Fruit fly (Drosophila melanogaster) whole organism, embryonic: ENCODE measurements around the gene TyrRII.
A peak's percentile ranks its signal among the peaks of the same experiment; 100 is the strongest.

ENCODE experiments used
- BEAF-32 ChIP-seq: fragments of 200-800 bp; sonication (Bioruptor generic); optimal IDR thresholded peaks from 3 replicates; lab custom pipeline; 2017; ENCODE audit warnings: missing biosample characterization, missing genetic modification characterization, mild to moderate bottlenecking, moderate library complexity, missing genetic modification reagents
- Bgb ChIP-seq: fragments of 200-800 bp; sonication (Bioruptor generic); IDR thresholded peaks from 2 replicates; pipeline ENCODE4 v1.3.6; 2022; ENCODE audit warnings: missing biosample characterization, missing genetic modification characterization; ENCODE audit not compliant: partially characterized antibody
- CG11398 ChIP-seq: fragments of 200-800 bp; sonication (Bioruptor generic); optimal IDR thresholded peaks from 2 replicates; lab custom pipeline; 2016; ENCODE audit warnings: missing biosample characterization, missing genetic modification characterization
- CG13123 ChIP-seq: fragments of 200-800 bp; sonication (Bioruptor generic); optimal IDR thresholded peaks from 2 replicates; lab custom pipeline; 2016; ENCODE audit warnings: missing biosample characterization, missing genetic modification characterization
- CG14050 ChIP-seq: fragments of 200-800 bp; sonication (Bioruptor generic); IDR thresholded peaks from 3 replicates; pipeline ENCODE4 v1.3.6; 2022; ENCODE audit warnings: missing biosample characterization, missing genetic modification characterization
- CG14965 ChIP-seq: fragments of 200-800 bp; sonication (Bioruptor generic); optimal IDR thresholded peaks from 2 replicates; lab custom pipeline; 2016; ENCODE audit warnings: missing biosample characterization, missing genetic modification characterization, borderline replicate concordance
- CG15073 ChIP-seq: fragments of 200-800 bp; sonication (Bioruptor generic); optimal IDR thresholded peaks from 2 replicates; lab custom pipeline; 2016; ENCODE audit warnings: missing biosample characterization, missing genetic modification characterization
- CG15269 ChIP-seq: fragments of 200-800 bp; sonication (Bioruptor generic); optimal IDR thresholded peaks from 2 replicates; lab custom pipeline; 2018; ENCODE audit warnings: missing biosample characterization, mild to moderate bottlenecking, missing genetic modification characterization, moderate library complexity
- CG18764 ChIP-seq: fragments of 200-800 bp; sonication (Bioruptor generic); optimal IDR thresholded peaks from 3 replicates; lab custom pipeline; 2016; ENCODE audit warnings: missing biosample characterization, missing genetic modification characterization
- CG2199 ChIP-seq: fragments of 200-800 bp; sonication (Bioruptor generic); IDR thresholded peaks from 3 replicates; pipeline ENCODE4 v1.3.6; 2022; ENCODE audit warnings: missing biosample characterization, missing genetic modification characterization
- CG30431 ChIP-seq: fragments of 200-800 bp; sonication (Bioruptor generic); optimal IDR thresholded peaks from 2 replicates; lab custom pipeline; 2017; ENCODE audit warnings: missing biosample characterization, missing genetic modification characterization
- CG3847 ChIP-seq: fragments of 200-800 bp; sonication (Bioruptor generic); IDR thresholded peaks from 2 replicates; pipeline ENCODE4 v1.3.6; 2022; ENCODE audit warnings: missing biosample characterization, missing genetic modification characterization
- CG6175 ChIP-seq: fragments of 200-800 bp; sonication (Bioruptor generic); IDR thresholded peaks from 3 replicates; pipeline ENCODE4 v1.3.6; 2022; ENCODE audit warnings: missing biosample characterization, missing genetic modification characterization
- CG8478 ChIP-seq: fragments of >200 bp; optimal IDR thresholded peaks from 2 replicates; lab custom pipeline; 2018
- D19A ChIP-seq: fragments of 200-800 bp; optimal IDR thresholded peaks from 3 replicates; lab custom pipeline; 2019; ENCODE audit warnings: missing biosample characterization, mild to moderate bottlenecking, missing genetic modification characterization, moderate library complexity
- Elba2 ChIP-seq: fragments of 200-800 bp; sonication (Bioruptor generic); optimal IDR thresholded peaks from 3 replicates; lab custom pipeline; 2016; ENCODE audit warnings: missing biosample characterization, missing genetic modification characterization
- MBD-R2 ChIP-seq: fragments of 200-800 bp; sonication (Bioruptor generic); IDR thresholded peaks from 2 replicates; pipeline ENCODE4 v1.3.6; 2022; ENCODE audit warnings: missing biosample characterization, missing genetic modification characterization
- MESR4 ChIP-seq: fragments of 200-800 bp; sonication (Bioruptor generic); optimal IDR thresholded peaks from 2 replicates; lab custom pipeline; 2018; ENCODE audit warnings: missing biosample characterization, mild to moderate bottlenecking, missing genetic modification characterization, moderate library complexity
- Mrtf ChIP-seq: fragments of 200-800 bp; sonication (Bioruptor generic); IDR thresholded peaks from 3 replicates; pipeline ENCODE4 v1.3.6; 2022; ENCODE audit warnings: missing biosample characterization, missing genetic modification characterization
- NC2β ChIP-seq: fragments of 200-800 bp; sonication (Bioruptor generic); optimal IDR thresholded peaks from 2 replicates; lab custom pipeline; 2016; ENCODE audit warnings: missing biosample characterization, missing genetic modification characterization
- Nf-YC ChIP-seq: fragments of 200-800 bp; optimal IDR thresholded peaks from 3 replicates; lab custom pipeline; 2019; ENCODE audit warnings: missing biosample characterization, mild to moderate bottlenecking, missing genetic modification characterization, moderate library complexity
- Oli ChIP-seq: fragments of 200-800 bp; sonication (Bioruptor generic); optimal IDR thresholded peaks from 2 replicates; lab custom pipeline; 2018; ENCODE audit warnings: missing biosample characterization, mild to moderate bottlenecking, missing genetic modification characterization, moderate library complexity
- PHDP ChIP-seq: fragments of 200-800 bp; sonication (Bioruptor generic); optimal IDR thresholded peaks from 3 replicates; lab custom pipeline; 2018; ENCODE audit warnings: missing biosample characterization, mild to moderate bottlenecking, missing genetic modification characterization, moderate library complexity
- Ptx1 ChIP-seq: fragments of 200-800 bp; sonication (Bioruptor generic); IDR thresholded peaks from 2 replicates; pipeline ENCODE4 v1.3.6; 2022; ENCODE audit warnings: missing biosample characterization, missing genetic modification characterization
- Ravus ChIP-seq: fragments of 200-800 bp; sonication (Bioruptor generic); IDR thresholded peaks from 2 replicates; pipeline ENCODE4 v1.3.6; 2022; ENCODE audit warnings: missing biosample characterization, missing genetic modification characterization
- Rx ChIP-seq: fragments of 200-800 bp; sonication (Bioruptor generic); IDR thresholded peaks from 2 replicates; pipeline ENCODE4 v1.3.6; 2022; ENCODE audit warnings: missing biosample characterization, missing genetic modification characterization
- Ssrp ChIP-seq: fragments of 200-800 bp; sonication (Bioruptor generic); optimal IDR thresholded peaks from 2 replicates; lab custom pipeline; 2018; ENCODE audit warnings: missing biosample characterization, mild to moderate bottlenecking, missing genetic modification characterization, moderate library complexity
- Tbp ChIP-seq: fragments of >200 bp; optimal IDR thresholded peaks from 2 replicates; lab custom pipeline; 2018; ENCODE audit warnings: missing biosample characterization, missing genetic modification characterization
- Vsx1 ChIP-seq: fragments of 200-800 bp; sonication (Bioruptor generic); optimal IDR thresholded peaks from 2 replicates; lab custom pipeline; 2017; ENCODE audit warnings: missing biosample characterization, mild to moderate bottlenecking, missing genetic modification characterization, missing genetic modification reagents
- YL-1 ChIP-seq: fragments of 200-800 bp; sonication (Bioruptor generic); optimal IDR thresholded peaks from 3 replicates; lab custom pipeline; 2017; ENCODE audit warnings: missing biosample characterization, mild to moderate bottlenecking, missing genetic modification characterization
- amos ChIP-seq: fragments of 200-800 bp; sonication (Bioruptor generic); IDR thresholded peaks from 2 replicates; pipeline ENCODE4 v1.3.6; 2022; ENCODE audit warnings: missing biosample characterization, missing genetic modification characterization; ENCODE audit not compliant: partially characterized antibody
- ash1 ChIP-seq: fragments of 200-800 bp; sonication (Bioruptor generic); optimal IDR thresholded peaks from 2 replicates; lab custom pipeline; 2018; ENCODE audit warnings: missing biosample characterization, mild to moderate bottlenecking, missing genetic modification characterization
- az2 ChIP-seq: fragments of 200-800 bp; sonication (Bioruptor generic); optimal IDR thresholded peaks from 3 replicates; lab custom pipeline; 2016; ENCODE audit warnings: missing biosample characterization, missing genetic modification characterization
- cad ChIP-seq: fragments of >200 bp; optimal IDR thresholded peaks from 2 replicates; lab custom pipeline; 2017; ENCODE audit warnings: missing biosample characterization, missing genetic modification characterization
- chinmo ChIP-seq: fragments of 200-800 bp; sonication (Bioruptor generic); IDR thresholded peaks from 4 replicates; pipeline ENCODE4 v1.3.6; 2022; ENCODE audit warnings: missing biosample characterization, missing genetic modification characterization; ENCODE audit not compliant: partially characterized antibody
- crol ChIP-seq: fragments of 200-800 bp; sonication (Bioruptor generic); IDR thresholded peaks from 2 replicates; pipeline ENCODE4 v1.3.6; 2022; ENCODE audit warnings: missing biosample characterization, missing genetic modification characterization
- da ChIP-seq: fragments of 200-800 bp; sonication (Bioruptor generic); optimal IDR thresholded peaks from 2 replicates; lab custom pipeline; 2016; ENCODE audit warnings: missing biosample characterization, missing genetic modification characterization
- en ChIP-seq: fragments of 200-800 bp; sonication (Bioruptor generic); optimal IDR thresholded peaks from 2 replicates; lab custom pipeline; 2016; ENCODE audit warnings: missing biosample characterization, missing genetic modification characterization
- eyg ChIP-seq: fragments of 200-800 bp; sonication (Bioruptor generic); optimal IDR thresholded peaks from 3 replicates; lab custom pipeline; 2016; ENCODE audit warnings: missing biosample characterization, missing genetic modification characterization
- fd96Cb ChIP-seq: fragments of 200-800 bp; sonication (Bioruptor generic); optimal IDR thresholded peaks from 2 replicates; lab custom pipeline; 2018; ENCODE audit warnings: missing biosample characterization, mild to moderate bottlenecking, missing genetic modification characterization, moderate library complexity
- gcm ChIP-seq: fragments of 200-800 bp; sonication (Bioruptor generic); optimal IDR thresholded peaks from 2 replicates; lab custom pipeline; 2019; ENCODE audit warnings: missing biosample characterization, mild to moderate bottlenecking, missing genetic modification characterization, moderate library complexity
- grau ChIP-seq: fragments of 200-800 bp; optimal IDR thresholded peaks from 3 replicates; lab custom pipeline; 2019; ENCODE audit warnings: missing biosample characterization, mild to moderate bottlenecking, missing genetic modification characterization, moderate library complexity
- grn ChIP-seq: fragments of 200-800 bp; sonication (Bioruptor generic); optimal IDR thresholded peaks from 3 replicates; lab custom pipeline; 2017; ENCODE audit warnings: missing biosample characterization, missing genetic modification characterization
- gro ChIP-seq: fragments of 200-800 bp; sonication (Bioruptor generic); optimal IDR thresholded peaks from 2 replicates; lab custom pipeline; 2016; ENCODE audit warnings: missing biosample characterization, missing genetic modification characterization
- gsb-n ChIP-seq: fragments of 200-800 bp; sonication (Bioruptor generic); optimal IDR thresholded peaks from 3 replicates; lab custom pipeline; 2018; ENCODE audit warnings: missing biosample characterization, mild to moderate bottlenecking, missing genetic modification characterization
- hkb ChIP-seq, 2 experiments: fragments of 200-800 bp in 1 of 2; fragments of >200 bp in 1 of 2; sonication (Bioruptor generic) in 1 of 2; IDR thresholded peaks in 1 of 2; optimal IDR thresholded peaks in 1 of 2; 2 replicates each; pipeline versions ENCODE4 v1.3.6 to Lab custom; 2017 to 2022; ENCODE audit warnings: missing biosample characterization in 1 of 2, missing genetic modification characterization in 1 of 2
- inv ChIP-seq: fragments of 200-800 bp; sonication (Bioruptor generic); IDR thresholded peaks from 2 replicates; pipeline ENCODE4 v1.3.6; 2022; ENCODE audit warnings: missing biosample characterization, missing genetic modification characterization; ENCODE audit not compliant: partially characterized antibody
- ken ChIP-seq: fragments of 200-800 bp; sonication (Bioruptor generic); IDR thresholded peaks from 3 replicates; pipeline ENCODE4 v1.3.6; 2022; ENCODE audit warnings: missing biosample characterization, missing genetic modification characterization
- row ChIP-seq: fragments of 200-800 bp; sonication (Bioruptor generic); IDR thresholded peaks from 3 replicates; pipeline ENCODE4 v1.3.6; 2022; ENCODE audit warnings: missing biosample characterization, missing genetic modification characterization
- run ChIP-seq: fragments of 200-800 bp; sonication (Bioruptor generic); optimal IDR thresholded peaks from 3 replicates; lab custom pipeline; 2018; ENCODE audit warnings: missing biosample characterization, mild to moderate bottlenecking, missing genetic modification characterization
- shn ChIP-seq: fragments of 200-800 bp; sonication (Bioruptor generic); optimal IDR thresholded peaks from 3 replicates; lab custom pipeline; 2016; ENCODE audit warnings: missing biosample characterization, missing genetic modification characterization

TyrRII gene

DNA sequence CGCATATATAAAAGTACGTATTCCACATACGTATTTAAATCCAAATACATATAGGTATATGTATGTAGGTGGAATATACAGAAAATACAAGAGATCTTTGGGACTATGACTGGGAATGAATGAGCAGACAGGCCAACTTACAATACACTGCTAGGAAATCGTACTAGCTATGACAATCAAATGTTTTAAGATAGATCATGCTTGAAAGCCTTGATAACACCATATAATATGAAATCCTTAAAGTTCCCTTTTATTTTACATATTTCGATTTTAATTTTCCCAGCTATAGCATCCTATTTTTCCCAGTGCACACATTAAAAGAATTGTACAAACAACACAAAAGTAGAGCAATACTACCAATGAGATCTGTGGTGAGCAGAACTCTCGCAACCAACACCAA is 45.0 kb downstream of the TyrRII start (continued):
- TF ChIP-seq grau (tag; lab: Kevin White, UChicago) = peak; percentile 80
- TF ChIP-seq Mrtf (GFP tag; lab: Robert Waterston, UW) = peak; percentile 77
- TF ChIP-seq MESR4 (GFP tag; lab: Kevin White, UChicago) = no peak
- no peak for TF ChIP-seq crol (GFP tag; lab: Robert Waterston, UW)
- peak; percentile 68; the same call in 2 of the 3 replicates for TF ChIP-seq CG6175 (GFP tag; lab: Robert Waterston, UW)
- TF ChIP-seq inv (GFP tag; lab: Robert Waterston, UW) = no peak
- 0 out of 4 replicates have a peak, but pooled peaks have one; percentile 12 for TF ChIP-seq chinmo (GFP tag; lab: Robert Waterston, UW)
- TF ChIP-seq ash1 (GFP tag; lab: Kevin White, UChicago) = no peak
- peak; percentile 35 for TF ChIP-seq CG30431 (GFP tag; lab: Kevin White, UChicago)
- TF ChIP-seq gsb-n (tag; lab: Kevin White, UChicago) = peak; percentile 62
- TF ChIP-seq en = peak; percentile 64
- TF ChIP-seq gro = peak; percentile 85
- peak; percentile 1 for TF ChIP-seq NC2β (GFP tag; lab: Kevin White, UChicago)
- TF ChIP-seq row (GFP tag; lab: Robert Waterston, UW) = peak; percentile 88
- no peak for TF ChIP-seq Elba2 (GFP tag; lab: Kevin White, UChicago)
- TF ChIP-seq eyg = peak; percentile 81
- peak; percentile 26 for TF ChIP-seq da (GFP tag; lab: Kevin White, UChicago)
- no peak for TF ChIP-seq amos (GFP tag; lab: Robert Waterston, UW)
- TF ChIP-seq Oli (tag; lab: Kevin White, UChicago) = peak; percentile 79
- peak; percentile 84 for TF ChIP-seq CG3847
- peak; percentile 68 for TF ChIP-seq fd96Cb (tag; lab: Kevin White, UChicago)
- peak; percentile 67 for TF ChIP-seq D19A (tag; lab: Kevin White, UChicago)
- TF ChIP-seq CG18764 (GFP tag; lab: Kevin White, UChicago) = peak; percentile 49
- TF ChIP-seq ken = peak; percentile 83
- peak; percentile 90 for TF ChIP-seq Ptx1
- TF ChIP-seq CG2199 (GFP tag; lab: Robert Waterston, UW) = 0 out of 3 replicates have a peak, but pooled peaks have one; percentile 37
- peak; percentile 70 for TF ChIP-seq az2
- TF ChIP-seq YL-1 = no peak
- TF ChIP-seq CG11398 = peak; percentile 29
- no peak for TF ChIP-seq CG15073 (GFP tag; lab: Kevin White, UChicago)
- peak; percentile 65 for TF ChIP-seq MBD-R2 (GFP tag; lab: Robert Waterston, UW)
- TF ChIP-seq Nf-YC (tag; lab: Kevin White, UChicago) = peak; percentile 87
- peak; percentile 44 for TF ChIP-seq shn (GFP tag; lab: Kevin White, UChicago)
- TF ChIP-seq Ravus (GFP tag; lab: Robert Waterston, UW) = peak; percentile 54
- TF ChIP-seq hkb (optimal IDR thresholded peaks at IDR 0.05; lab: Kevin White, UChicago) = no peak
- peak; percentile 87 for TF ChIP-seq hkb (GFP tag; IDR thresholded peaks at IDR 0.05; lab: Robert Waterston, UW)
- peak; percentile 35 for TF ChIP-seq Vsx1
- peak; percentile 75 for TF ChIP-seq run (tag; lab: Kevin White, UChicago)
- peak; percentile 88 for TF ChIP-seq CG15269 (tag; lab: Kevin White, UChicago)
- peak; percentile 66 for TF ChIP-seq gcm
- TF ChIP-seq Ssrp = peak; percentile 68
- no peak for TF ChIP-seq Tbp (GFP tag; lab: Kevin White, UChicago)
- no peak for TF ChIP-seq BEAF-32 (GFP tag; lab: Kevin White, UChicago)
- peak; percentile 77 for TF ChIP-seq PHDP (tag; lab: Kevin White, UChicago)
- TF ChIP-seq Bgb (GFP tag; lab: Robert Waterston, UW) = no peak
- no peak for TF ChIP-seq CG13123 (GFP tag; lab: Kevin White, UChicago)
- peak; percentile 18 for TF ChIP-seq grn (GFP tag; lab: Kevin White, UChicago)
- no peak for TF ChIP-seq cad (GFP tag; lab: Kevin White, UChicago)
- TF ChIP-seq Rx (GFP tag; lab: Robert Waterston, UW) = peak; percentile 77
- TF ChIP-seq CG14965 = no peak
- no peak for TF ChIP-seq CG8478
- TF ChIP-seq CG14050 = peak; percentile 74
